Worm (Caenorhabditis elegans) whole organism, young adult: ENCODE data around the gene F41G3.3.

Source experiments
- B0261.1 ChIP-seq: sonication (generic microtip); optimal IDR thresholded peaks from 2 replicates; lab custom pipeline; 2016; ENCODE audit warnings: mild to moderate bottlenecking, missing genetic modification characterization, moderate library complexity, missing compliant biosample characterization
- C17E4.6 ChIP-seq: fragments of 200-800 bp; sonication (Bioruptor generic); IDR thresholded peaks from 2 replicates; pipeline ENCODE4 v1.3.6; 2022; ENCODE audit warnings: missing genetic modification reagents, missing genetic modification characterization, missing compliant biosample characterization
- D2030.7 ChIP-seq: fragments of 200-800 bp; sonication (Bioruptor generic); IDR thresholded peaks from 2 replicates; pipeline ENCODE4 v1.3.6; 2022; ENCODE audit warnings: missing genetic modification reagents, missing genetic modification characterization, missing compliant biosample characterization
- F52B5.7 ChIP-seq: sonication (generic microtip); optimal IDR thresholded peaks from 2 replicates; lab custom pipeline; 2016; ENCODE audit warnings: mild to moderate bottlenecking, missing genetic modification characterization, missing compliant biosample characterization
- K11D2.4 ChIP-seq: fragments of 200-800 bp; sonication (Bioruptor generic); IDR thresholded peaks from 2 replicates; pipeline ENCODE4 v1.3.6; 2022; ENCODE audit warnings: missing genetic modification reagents, missing genetic modification characterization, missing compliant biosample characterization
- Y53G8AR.9 ChIP-seq: fragments of 200-800 bp; sonication (Bioruptor generic); conservative IDR thresholded peaks from 2 replicates; pipeline ENCODE4 v1.3.6; 2022; ENCODE audit warnings: missing genetic modification reagents, missing genetic modification characterization, missing compliant biosample characterization
- Y67H2A.10 ChIP-seq: fragments of 200-800 bp; sonication (Bioruptor generic); conservative IDR thresholded peaks from 2 replicates; pipeline ENCODE4 v1.3.6; 2022; ENCODE audit warnings: missing genetic modification reagents, missing genetic modification characterization, missing compliant biosample characterization
- atf-7 ChIP-seq: sonication (generic microtip); optimal IDR thresholded peaks from 2 replicates; lab custom pipeline; 2017; ENCODE audit warnings: mild to moderate bottlenecking, missing genetic modification characterization, missing compliant biosample characterization
- athp-1 ChIP-seq: sonication (generic microtip); optimal IDR thresholded peaks from 2 replicates; lab custom pipeline; 2017; ENCODE audit warnings: mild to moderate bottlenecking, missing genetic modification characterization, missing compliant biosample characterization
- attf-5 ChIP-seq: fragments of 200-800 bp; sonication (Bioruptor generic); optimal IDR thresholded peaks from 2 replicates; lab custom pipeline; 2018; ENCODE audit warnings: mild to moderate bottlenecking, missing genetic modification characterization, missing compliant biosample characterization
- attf-6 ChIP-seq: fragments of 200-800 bp; sonication (Bioruptor generic); IDR thresholded peaks from 2 replicates; pipeline ENCODE4 v1.3.6; 2022; ENCODE audit warnings: missing genetic modification reagents, missing genetic modification characterization, missing compliant biosample characterization
- bed-2 ChIP-seq: fragments of 200-800 bp; sonication (Bioruptor generic); IDR thresholded peaks from 2 replicates; pipeline ENCODE4 v1.3.6; 2022; ENCODE audit warnings: missing genetic modification reagents, missing genetic modification characterization, missing compliant biosample characterization
- cebp-1 ChIP-seq, 2 experiments: fragments of 200-800 bp in 1 of 2; sonication (Bioruptor generic) in 1 of 2; sonication (generic microtip) in 1 of 2; IDR thresholded peaks in 1 of 2; optimal IDR thresholded peaks in 1 of 2; 2 replicates each; pipeline versions ENCODE4 v1.3.6 to Lab custom; 2017 to 2022; ENCODE audit warnings: missing compliant biosample characterization in 2 of 2, missing genetic modification characterization in 2 of 2, mild to moderate bottlenecking in 1 of 2, missing genetic modification reagents in 1 of 2, moderate library complexity in 1 of 2
- cebp-2 ChIP-seq: fragments of 200-800 bp; sonication (Bioruptor generic); IDR thresholded peaks from 2 replicates; pipeline ENCODE4 v1.3.6; 2022; ENCODE audit warnings: missing genetic modification characterization, missing compliant biosample characterization
- ceh-100 ChIP-seq: fragments of 200-800 bp; sonication (Bioruptor generic); IDR thresholded peaks from 2 replicates; pipeline ENCODE4 v1.3.6; 2022; ENCODE audit warnings: missing genetic modification reagents, missing genetic modification characterization, missing compliant biosample characterization
- ceh-79 ChIP-seq: sonication (generic microtip); optimal IDR thresholded peaks from 2 replicates; lab custom pipeline; 2017; ENCODE audit warnings: mild to moderate bottlenecking, missing genetic modification characterization, missing compliant biosample characterization
- ceh-91 ChIP-seq: fragments of 200-800 bp; sonication (Bioruptor generic); IDR thresholded peaks from 2 replicates; pipeline ENCODE4 v1.3.6; 2022; ENCODE audit warnings: missing genetic modification reagents, missing genetic modification characterization, missing compliant biosample characterization
- dox-1 ChIP-seq: fragments of 200-800 bp; sonication (Bioruptor generic); IDR thresholded peaks from 2 replicates; pipeline ENCODE4 v1.3.6; 2022; ENCODE audit warnings: missing genetic modification reagents, missing genetic modification characterization, missing compliant biosample characterization
- egl-18 ChIP-seq: fragments of 200-800 bp; sonication (Bioruptor generic); IDR thresholded peaks from 2 replicates; pipeline ENCODE4 v1.3.6; 2022; ENCODE audit warnings: missing genetic modification reagents, missing genetic modification characterization, missing compliant biosample characterization
- ekl-4 ChIP-seq: fragments of 200-800 bp; sonication (Bioruptor generic); IDR thresholded peaks from 2 replicates; pipeline ENCODE4 v1.3.6; 2022; ENCODE audit warnings: missing genetic modification reagents, missing genetic modification characterization, missing compliant biosample characterization
- ets-4 ChIP-seq: fragments of 200-800 bp; sonication (Bioruptor generic); optimal IDR thresholded peaks from 2 replicates; lab custom pipeline; 2018; ENCODE audit warnings: mild to moderate bottlenecking, missing genetic modification characterization, missing compliant biosample characterization
- fkh-3 ChIP-seq: sonication (generic microtip); optimal IDR thresholded peaks from 2 replicates; lab custom pipeline; 2016; ENCODE audit warnings: mild to moderate bottlenecking, missing genetic modification characterization, missing compliant biosample characterization
- hmg-20 ChIP-seq: fragments of 200-800 bp; sonication (Bioruptor generic); IDR thresholded peaks from 2 replicates; pipeline ENCODE4 v1.3.6; 2022; ENCODE audit warnings: missing genetic modification reagents, missing genetic modification characterization, missing compliant biosample characterization
- hsf-1 ChIP-seq: fragments of 200-800 bp; sonication (Bioruptor generic); IDR thresholded peaks from 2 replicates; pipeline ENCODE4 v1.3.6; 2022; ENCODE audit warnings: missing genetic modification reagents, missing genetic modification characterization, missing compliant biosample characterization
- let-526 ChIP-seq: fragments of 200-800 bp; sonication (Bioruptor generic); IDR thresholded peaks from 2 replicates; pipeline ENCODE4 v1.3.6; 2022; ENCODE audit warnings: missing genetic modification reagents, missing genetic modification characterization, missing compliant biosample characterization
- lin-26 ChIP-seq: fragments of 200-800 bp; sonication (Bioruptor generic); IDR thresholded peaks from 2 replicates; pipeline ENCODE4 v1.3.6; 2022; ENCODE audit warnings: missing genetic modification reagents, missing genetic modification characterization, missing compliant biosample characterization
- lin-40 ChIP-seq: sonication (generic microtip); optimal IDR thresholded peaks from 2 replicates; lab custom pipeline; 2016; ENCODE audit warnings: missing genetic modification characterization, mild to moderate bottlenecking, missing compliant biosample characterization, missing genotype, missing genetic modification reagents
- lir-1 ChIP-seq: fragments of 200-800 bp; sonication (Bioruptor generic); conservative IDR thresholded peaks from 2 replicates; pipeline ENCODE4 v1.3.6; 2022; ENCODE audit warnings: missing genetic modification reagents, missing genetic modification characterization, missing compliant biosample characterization
- lsl-1 ChIP-seq: fragments of 200-800 bp; sonication (Bioruptor generic); optimal IDR thresholded peaks from 2 replicates; lab custom pipeline; 2018; ENCODE audit warnings: mild to moderate bottlenecking, missing genetic modification characterization, moderate library complexity, missing compliant biosample characterization
- madf-10 ChIP-seq: sonication (generic microtip); optimal IDR thresholded peaks from 2 replicates; lab custom pipeline; 2016; ENCODE audit warnings: mild to moderate bottlenecking, missing genetic modification characterization, missing compliant biosample characterization
- madf-3 ChIP-seq: fragments of 200-800 bp; sonication (Bioruptor generic); IDR thresholded peaks from 2 replicates; pipeline ENCODE4 v1.3.6; 2022; ENCODE audit warnings: missing genetic modification reagents, missing genetic modification characterization, missing compliant biosample characterization
- madf-8 ChIP-seq: fragments of 200-800 bp; sonication (Bioruptor generic); conservative IDR thresholded peaks from 2 replicates; pipeline ENCODE4 v1.3.6; 2022; ENCODE audit warnings: missing genetic modification reagents, missing genetic modification characterization, missing compliant biosample characterization
- mel-28 ChIP-seq: sonication (generic microtip); optimal IDR thresholded peaks from 2 replicates; lab custom pipeline; 2016; ENCODE audit warnings: borderline replicate concordance, mild to moderate bottlenecking, missing genetic modification characterization, missing compliant biosample characterization
- mxl-1 ChIP-seq: sonication (generic microtip); optimal IDR thresholded peaks from 2 replicates; lab custom pipeline; 2016; ENCODE audit warnings: missing genetic modification characterization, missing compliant biosample characterization
- nfya-2 ChIP-seq: fragments of 200-800 bp; sonication (Bioruptor generic); IDR thresholded peaks from 2 replicates; pipeline ENCODE4 v1.3.6; 2022; ENCODE audit warnings: missing genetic modification reagents, missing genetic modification characterization, missing compliant biosample characterization
- nfyb-1 ChIP-seq: fragments of 200-800 bp; sonication (Bioruptor generic); IDR thresholded peaks from 2 replicates; pipeline ENCODE4 v1.3.6; 2022; ENCODE audit warnings: missing genetic modification reagents, missing genetic modification characterization, missing compliant biosample characterization
- nhr-179 ChIP-seq: sonication (generic microtip); optimal IDR thresholded peaks from 2 replicates; lab custom pipeline; 2016; ENCODE audit warnings: mild to moderate bottlenecking, missing genetic modification characterization, missing compliant biosample characterization
- pbrm-1 ChIP-seq: fragments of 200-800 bp; sonication (Bioruptor generic); IDR thresholded peaks from 2 replicates; pipeline ENCODE4 v1.3.6; 2022; ENCODE audit warnings: missing genetic modification reagents, missing genetic modification characterization, missing compliant biosample characterization
- rec-8 ChIP-seq, 2 experiments: sonication (generic microtip); optimal IDR thresholded peaks; 2 replicates each; lab custom pipeline; 2016; ENCODE audit warnings: mild to moderate bottlenecking in 2 of 2, missing genetic modification characterization in 2 of 2, missing genetic modification reagents in 2 of 2, missing genotype in 2 of 2, missing biosample characterization in 1 of 2, missing compliant biosample characterization in 1 of 2, moderate library complexity in 1 of 2
- snpc-3.4 ChIP-seq: sonication (generic microtip); optimal IDR thresholded peaks from 2 replicates; lab custom pipeline; 2017; ENCODE audit warnings: missing genetic modification characterization, mild to moderate bottlenecking, missing compliant biosample characterization, antibody characterized with exemption, moderate library complexity, missing genotype, missing genetic modification reagents
- snpc-4 ChIP-seq, 5 experiments: fragments of 150-350 bp in 1 of 5; sonication (generic microtip) in 4 of 5; optimal IDR thresholded peaks; 2 replicates each; lab custom pipeline; 2014 to 2018; ENCODE audit warnings: missing genetic modification characterization in 5 of 5, missing biosample characterization in 3 of 5, antibody characterized with exemption in 2 of 5, mild to moderate bottlenecking in 2 of 5, missing compliant biosample characterization in 2 of 5, missing genotype in 2 of 5, moderate library complexity in 2 of 5, missing genetic modification reagents in 1 of 5
- tbx-9 ChIP-seq: sonication (generic microtip); optimal IDR thresholded peaks from 2 replicates; lab custom pipeline; 2016; ENCODE audit warnings: borderline replicate concordance, missing genetic modification characterization, inconsistent platforms, missing compliant biosample characterization
- unc-130 ChIP-seq: sonication (generic microtip); optimal IDR thresholded peaks from 2 replicates; lab custom pipeline; 2016; ENCODE audit warnings: missing genetic modification reagents, missing genetic modification characterization, missing compliant biosample characterization
- xnd-1 ChIP-seq: sonication (generic microtip); optimal IDR thresholded peaks from 2 replicates; lab custom pipeline; 2016; ENCODE audit warnings: missing genotype, missing genetic modification reagents, missing genetic modification characterization, missing compliant biosample characterization
- zfh-2 ChIP-seq: fragments of 200-800 bp; sonication (Bioruptor generic); conservative IDR thresholded peaks from 2 replicates; pipeline ENCODE4 v1.3.6; 2022; ENCODE audit warnings: missing genetic modification reagents, missing genetic modification characterization, missing compliant biosample characterization
- ztf-18 ChIP-seq: sonication (generic microtip); optimal IDR thresholded peaks from 2 replicates; lab custom pipeline; 2016; ENCODE audit warnings: missing genotype, mild to moderate bottlenecking, missing genetic modification characterization, missing compliant biosample characterization
- ztf-25 ChIP-seq: fragments of 200-800 bp; sonication (Bioruptor generic); IDR thresholded peaks from 2 replicates; pipeline ENCODE4 v1.3.6; 2022; ENCODE audit warnings: missing genetic modification reagents, missing genetic modification characterization, missing compliant biosample characterization
- ztf-6 ChIP-seq: fragments of 200-800 bp; sonication (Bioruptor generic); IDR thresholded peaks from 2 replicates; pipeline ENCODE4 v1.3.6; 2022; ENCODE audit warnings: missing genetic modification reagents, missing genetic modification characterization, missing compliant biosample characterization

Gene F41G3.3

DNA sequence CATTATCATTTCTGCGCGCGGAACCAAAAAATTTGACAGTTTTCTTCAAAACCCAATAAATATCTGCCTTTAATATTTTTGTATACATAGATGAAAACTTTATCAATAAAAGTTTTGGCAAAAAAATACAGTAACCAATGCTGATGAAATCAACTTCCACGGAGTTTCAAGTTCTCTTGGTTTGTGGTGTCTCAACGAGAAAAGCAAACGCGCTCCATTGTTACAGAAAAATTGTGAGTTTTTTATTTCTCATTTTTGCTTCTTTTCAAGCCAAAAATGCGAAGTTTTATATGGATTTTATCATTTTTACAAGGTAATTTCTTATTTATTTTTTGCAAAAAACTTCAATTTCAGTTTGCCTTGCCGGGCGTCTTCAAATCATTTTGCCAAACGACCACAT is 21.7 kb upstream of the F41G3.3 start, which contains the start of gene T14B4.3:
Gene T14B4.3, plus strand, starts transcription at position 264 of the 400 bp plus-strand sequence.
- TF ChIP-seq lsl-1 (GFP tag; lab: Kevin White, UChicago) (no peak), egl-18 (GFP tag; lab: Robert Waterston, UW) (no peak), madf-3 (GFP tag; lab: Robert Waterston, UW) (no peak), B0261.1 (no peak), lin-26 (GFP tag; lab: Robert Waterston, UW) (no peak), ceh-79 (no peak), Y67H2A.10 (GFP tag; lab: Robert Waterston, UW) (no peak), C17E4.6 (GFP tag; lab: Robert Waterston, UW) (no peak), madf-8 (no peak), rec-8 (tag; optimal IDR thresholded peaks at IDR 0.05; lab: Kevin White, UChicago) (no peak), lin-40 (tag; lab: Kevin White, UChicago) (no peak), attf-6 (GFP tag; lab: Robert Waterston, UW) (no peak), ztf-25 (GFP tag; lab: Robert Waterston, UW) (no peak), fkh-3 (tag; lab: Kevin White, UChicago) (no peak), lir-1 (GFP tag; lab: Robert Waterston, UW) (0 out of 2 replicates have a peak, but pooled peaks have one; percentile 24), hsf-1 (GFP tag; lab: Robert Waterston, UW) (no peak), D2030.7 (GFP tag; lab: Robert Waterston, UW) (peak; percentile 50), nfya-2 (GFP tag; lab: Robert Waterston, UW) (no peak), let-526 (no peak), ekl-4 (GFP tag; lab: Robert Waterston, UW) (no peak), ztf-6 (no peak), mxl-1 (no peak), unc-130 (GFP tag; lab: Kevin White, UChicago) (peak; percentile 38), snpc-3.4 (peak; percentile 20), dox-1 (no peak; the same call in 1 of the 2 replicates), pbrm-1 (no peak), cebp-1 (GFP tag; IDR thresholded peaks at IDR 0.05; lab: Robert Waterston, UW) (no peak), cebp-1 (tag; optimal IDR thresholded peaks at IDR 0.05; lab: Kevin White, UChicago) (no peak), snpc-4 (GFP tag; optimal IDR thresholded peaks at IDR 0.05; lab: Kevin White, UChicago) (no peak), snpc-4 (tag; optimal IDR thresholded peaks at IDR 0.05; lab: Kevin White, UChicago) (peak in 1 of 4 experiments; percentile 20), ztf-18 (tag; lab: Kevin White, UChicago) (peak; percentile 32), atf-7 (tag; lab: Kevin White, UChicago) (no peak), attf-5 (GFP tag; lab: Kevin White, UChicago) (peak; percentile 67), Y53G8AR.9 (GFP tag; lab: Robert Waterston, UW) (no peak), tbx-9 (tag; lab: Kevin White, UChicago) (no peak), xnd-1 (tag; lab: Kevin White, UChicago) (no peak), ceh-91 (GFP tag; lab: Robert Waterston, UW) (no peak), ets-4 (GFP tag; lab: Kevin White, UChicago) (no peak), athp-1 (tag; lab: Kevin White, UChicago) (no peak), cebp-2 (no peak), nhr-179 (tag; lab: Kevin White, UChicago) (no peak), bed-2 (GFP tag; lab: Robert Waterston, UW) (no peak), zfh-2 (GFP tag; lab: Robert Waterston, UW) (no peak), nfyb-1 (no peak), F52B5.7 (tag; lab: Kevin White, UChicago) (no peak), hmg-20 (no peak), K11D2.4 (GFP tag; lab: Robert Waterston, UW) (no peak), ceh-100 (peak; percentile 97), madf-10 (tag; lab: Kevin White, UChicago) (no peak), mel-28 (tag; lab: Kevin White, UChicago) (no peak)
